Worm (Caenorhabditis elegans) whole organism, young adult: ENCODE results near the gene F41C3.1.

Source experiments
- B0261.1 ChIP-seq: sonication (generic microtip); optimal IDR thresholded peaks from 2 replicates; lab custom pipeline; 2016; ENCODE audit warnings: mild to moderate bottlenecking, missing genetic modification characterization, moderate library complexity, missing compliant biosample characterization
- F33H1.4 ChIP-seq: fragments of 200-800 bp; sonication (Bioruptor generic); IDR thresholded peaks from 2 replicates; pipeline ENCODE4 v1.3.6; 2022; ENCODE audit warnings: missing genetic modification reagents, missing genetic modification characterization, missing compliant biosample characterization
- F39B2.1 ChIP-seq: fragments of 200-800 bp; sonication (Bioruptor generic); IDR thresholded peaks from 2 replicates; pipeline ENCODE4 v1.3.6; 2022; ENCODE audit warnings: missing genetic modification reagents, missing genetic modification characterization, missing compliant biosample characterization
- F57A8.1 ChIP-seq: fragments of 200-800 bp; sonication (Bioruptor generic); optimal IDR thresholded peaks from 2 replicates; lab custom pipeline; 2018; ENCODE audit warnings: mild to moderate bottlenecking, missing genetic modification characterization, moderate library complexity, missing compliant biosample characterization
- T07F8.4 ChIP-seq: sonication (generic microtip); optimal IDR thresholded peaks from 2 replicates; lab custom pipeline; 2016; ENCODE audit warnings: mild to moderate bottlenecking, missing genetic modification characterization, moderate library complexity, missing compliant biosample characterization
- T26A5.8 ChIP-seq: sonication (generic microtip); optimal IDR thresholded peaks from 2 replicates; lab custom pipeline; 2016; ENCODE audit warnings: missing genetic modification characterization, missing compliant biosample characterization
- Y95B8A.8 ChIP-seq: fragments of 200-800 bp; sonication (Bioruptor generic); IDR thresholded peaks from 2 replicates; pipeline ENCODE4 v1.3.6; 2022; ENCODE audit warnings: missing genetic modification reagents, missing genetic modification characterization, missing compliant biosample characterization
- akir-1 ChIP-seq: fragments of 200-800 bp; sonication (Bioruptor generic); optimal IDR thresholded peaks from 2 replicates; lab custom pipeline; 2018; ENCODE audit warnings: mild to moderate bottlenecking, missing genetic modification characterization, moderate library complexity, missing compliant biosample characterization
- aptf-3 ChIP-seq: fragments of 200-800 bp; sonication (Bioruptor generic); IDR thresholded peaks from 2 replicates; pipeline ENCODE4 v1.3.6; 2022; ENCODE audit warnings: missing genetic modification characterization, missing compliant biosample characterization
- bed-2 ChIP-seq: fragments of 200-800 bp; sonication (Bioruptor generic); IDR thresholded peaks from 2 replicates; pipeline ENCODE4 v1.3.6; 2022; ENCODE audit warnings: missing genetic modification reagents, missing genetic modification characterization, missing compliant biosample characterization
- dox-1 ChIP-seq: fragments of 200-800 bp; sonication (Bioruptor generic); IDR thresholded peaks from 2 replicates; pipeline ENCODE4 v1.3.6; 2022; ENCODE audit warnings: missing genetic modification reagents, missing genetic modification characterization, missing compliant biosample characterization
- efl-1 ChIP-seq: fragments of 150-350 bp; optimal IDR thresholded peaks from 2 replicates; lab custom pipeline; 2014; ENCODE audit warnings: missing biosample characterization, missing genetic modification reagents, missing genetic modification characterization
- egl-18 ChIP-seq: fragments of 200-800 bp; sonication (Bioruptor generic); IDR thresholded peaks from 2 replicates; pipeline ENCODE4 v1.3.6; 2022; ENCODE audit warnings: missing genetic modification reagents, missing genetic modification characterization, missing compliant biosample characterization
- ekl-4 ChIP-seq: fragments of 200-800 bp; sonication (Bioruptor generic); IDR thresholded peaks from 2 replicates; pipeline ENCODE4 v1.3.6; 2022; ENCODE audit warnings: missing genetic modification reagents, missing genetic modification characterization, missing compliant biosample characterization
- ets-4 ChIP-seq: fragments of 200-800 bp; sonication (Bioruptor generic); optimal IDR thresholded peaks from 2 replicates; lab custom pipeline; 2018; ENCODE audit warnings: mild to moderate bottlenecking, missing genetic modification characterization, missing compliant biosample characterization
- hlh-12 ChIP-seq: sonication (generic microtip); optimal IDR thresholded peaks from 2 replicates; lab custom pipeline; 2016; ENCODE audit warnings: missing genetic modification characterization, missing compliant biosample characterization
- hmg-1.2 ChIP-seq: fragments of 200-800 bp; sonication (Bioruptor generic); IDR thresholded peaks from 2 replicates; pipeline ENCODE4 v1.3.6; 2022; ENCODE audit warnings: missing genetic modification reagents, missing genetic modification characterization, missing compliant biosample characterization
- hmg-20 ChIP-seq: fragments of 200-800 bp; sonication (Bioruptor generic); IDR thresholded peaks from 2 replicates; pipeline ENCODE4 v1.3.6; 2022; ENCODE audit warnings: missing genetic modification reagents, missing genetic modification characterization, missing compliant biosample characterization
- hrde-1 ChIP-seq: sonication (generic microtip); optimal IDR thresholded peaks from 2 replicates; lab custom pipeline; 2016; ENCODE audit warnings: missing genetic modification characterization, mild to moderate bottlenecking, missing compliant biosample characterization, moderate library complexity, missing genotype, missing genetic modification reagents, borderline replicate concordance
- let-607 ChIP-seq, 2 experiments: fragments of 200-800 bp in 1 of 2; sonication (Bioruptor generic) in 1 of 2; sonication (generic microtip) in 1 of 2; optimal IDR thresholded peaks; 2 replicates each; lab custom pipeline; 2016 to 2018; ENCODE audit warnings: mild to moderate bottlenecking in 2 of 2, missing compliant biosample characterization in 2 of 2, missing genetic modification characterization in 2 of 2, moderate library complexity in 2 of 2, missing genotype in 1 of 2
- lin-40 ChIP-seq: sonication (generic microtip); optimal IDR thresholded peaks from 2 replicates; lab custom pipeline; 2016; ENCODE audit warnings: missing genetic modification characterization, mild to moderate bottlenecking, missing compliant biosample characterization, missing genotype, missing genetic modification reagents
- lsl-1 ChIP-seq: fragments of 200-800 bp; sonication (Bioruptor generic); optimal IDR thresholded peaks from 2 replicates; lab custom pipeline; 2018; ENCODE audit warnings: mild to moderate bottlenecking, missing genetic modification characterization, moderate library complexity, missing compliant biosample characterization
- lsy-27 ChIP-seq: sonication (generic microtip); optimal IDR thresholded peaks from 2 replicates; lab custom pipeline; 2017; ENCODE audit warnings: missing genetic modification characterization, mild to moderate bottlenecking, missing compliant biosample characterization, antibody characterized with exemption, missing genotype, borderline replicate concordance; ENCODE audit not compliant: insufficient read depth
- mel-28 ChIP-seq: sonication (generic microtip); optimal IDR thresholded peaks from 2 replicates; lab custom pipeline; 2016; ENCODE audit warnings: borderline replicate concordance, mild to moderate bottlenecking, missing genetic modification characterization, missing compliant biosample characterization
- nfya-1 ChIP-seq: sonication (generic microtip); optimal IDR thresholded peaks from 2 replicates; lab custom pipeline; 2017; ENCODE audit warnings: antibody characterized with exemption, missing compliant biosample characterization, missing genetic modification characterization, borderline replicate concordance; ENCODE audit not compliant: insufficient read depth
- nhr-120 ChIP-seq: fragments of 200-800 bp; sonication (Bioruptor generic); IDR thresholded peaks from 2 replicates; pipeline ENCODE4 v1.3.6; 2022; ENCODE audit warnings: missing genetic modification characterization, missing compliant biosample characterization
- nhr-179 ChIP-seq: sonication (generic microtip); optimal IDR thresholded peaks from 2 replicates; lab custom pipeline; 2016; ENCODE audit warnings: mild to moderate bottlenecking, missing genetic modification characterization, missing compliant biosample characterization
- nhr-80 ChIP-seq: sonication (generic microtip); optimal IDR thresholded peaks from 2 replicates; lab custom pipeline; 2016; ENCODE audit warnings: missing genetic modification characterization, missing compliant biosample characterization
- pha-4 ChIP-seq: fragments of 150-350 bp; sonication (generic microtip); optimal IDR thresholded peaks from 2 replicates; lab custom pipeline; 2014; ENCODE audit warnings: missing biosample characterization, missing genetic modification reagents, missing genetic modification characterization
- sdz-38 ChIP-seq: sonication (generic microtip); optimal IDR thresholded peaks from 2 replicates; lab custom pipeline; 2016; ENCODE audit warnings: missing genotype, missing genetic modification characterization, missing compliant biosample characterization
- sptf-2 ChIP-seq: fragments of 200-800 bp; sonication (Bioruptor generic); optimal IDR thresholded peaks from 2 replicates; lab custom pipeline; 2018; ENCODE audit warnings: mild to moderate bottlenecking, missing genetic modification characterization, missing compliant biosample characterization
- zim-3 ChIP-seq: sonication (generic microtip); optimal IDR thresholded peaks from 2 replicates; lab custom pipeline; 2017; ENCODE audit warnings: mild to moderate bottlenecking, missing genetic modification characterization, moderate library complexity, missing compliant biosample characterization
- ztf-28 ChIP-seq: fragments of 200-800 bp; sonication (Bioruptor generic); IDR thresholded peaks from 2 replicates; pipeline ENCODE4 v1.3.6; 2022; ENCODE audit warnings: missing genetic modification reagents, missing genetic modification characterization, missing compliant biosample characterization

F41C3.1 gene

ce11 chrII:4728687-4729086 lies 23.4 kb upstream of the F41C3.1 start (continued):
- TF ChIP-seq hmg-1.2 (GFP tag; lab: Robert Waterston, UW) (peak; percentile 53; the same call in 1 of the 2 replicates), hlh-12 (tag; lab: Kevin White, UChicago) (no peak), lin-40 (tag; lab: Kevin White, UChicago) (peak; percentile 27), hmg-20 (GFP tag; lab: Robert Waterston, UW) (no peak), F39B2.1 (GFP tag; lab: Robert Waterston, UW) (no peak), let-607 (tag; optimal IDR thresholded peaks at IDR 0.05; lab: Kevin White, UChicago) (peak in 1 of 2 experiments; percentile 54), zim-3 (no peak), dox-1 (GFP tag; lab: Robert Waterston, UW) (no peak; the same call in 1 of the 2 replicates), pha-4 (peak; percentile 40), F57A8.1 (GFP tag; lab: Kevin White, UChicago) (no peak), ets-4 (peak; percentile 50), ekl-4 (GFP tag; lab: Robert Waterston, UW) (no peak), mel-28 (tag; lab: Kevin White, UChicago) (no peak), nhr-80 (tag; lab: Kevin White, UChicago) (peak; percentile 94), nfya-1 (tag; lab: Kevin White, UChicago) (no peak)

- no peak for TF ChIP-seq sdz-38
- no peak for TF ChIP-seq hrde-1 (tag; lab: Kevin White, UChicago)
- TF ChIP-seq hmg-20 (GFP tag; lab: Robert Waterston, UW), result no peak
- no peak for TF ChIP-seq sptf-2 (GFP tag; lab: Kevin White, UChicago)
- TF ChIP-seq ets-4, result no peak
- TF ChIP-seq akir-1 (GFP tag; lab: Kevin White, UChicago), result no peak
- TF ChIP-seq lsy-27 (tag; lab: Kevin White, UChicago), result no peak
- no peak for TF ChIP-seq nhr-120 (GFP tag; lab: Robert Waterston, UW)
- no peak for TF ChIP-seq F33H1.4 (GFP tag; lab: Robert Waterston, UW)
- TF ChIP-seq B0261.1 (tag; lab: Kevin White, UChicago), result no peak
- no peak for TF ChIP-seq T26A5.8 (tag; lab: Kevin White, UChicago)
- TF ChIP-seq dox-1 (GFP tag; lab: Robert Waterston, UW), result no peak
- TF ChIP-seq aptf-3, result no peak
- TF ChIP-seq T07F8.4 (tag; lab: Kevin White, UChicago), result no peak
Measured at ce11 chrII:4729733-4730132, 22.4 kb upstream of the F41C3.1 start, which contains the start of gene F41C3.7. Gene F41C3.7 (plus strand): TSS chrII:4730033.

ce11 chrII:4733848-4734247 lies 18.3 kb upstream of the F41C3.1 start, which contains the start of gene F41C3.11:
Gene F41C3.11 (minus strand): TSS chrII:4733948.
- no peak for TF ChIP-seq lsl-1 (GFP tag; lab: Kevin White, UChicago)
- TF ChIP-seq egl-18 (GFP tag; lab: Robert Waterston, UW), result no peak
- TF ChIP-seq bed-2 (GFP tag; lab: Robert Waterston, UW), result no peak
- TF ChIP-seq ztf-28 (GFP tag; lab: Robert Waterston, UW), result no peak
- no peak for TF ChIP-seq efl-1 (GFP tag; lab: Kevin White, UChicago)
- TF ChIP-seq, all 124 proteins: peak for 0

- no peak for TF ChIP-seq nhr-179 (tag; lab: Kevin White, UChicago)
- TF ChIP-seq Y95B8A.8 (GFP tag; lab: Robert Waterston, UW), result no peak
- no peak for TF ChIP-seq ekl-4 (GFP tag; lab: Robert Waterston, UW)
Measured at ce11 chrII:4734477-4734876, 17.6 kb upstream of the F41C3.1 start.
